Worm (Caenorhabditis elegans) whole organism, L3 larva: ENCODE results near the gene srr-10.

Experiments
- R02D3.7 ChIP-seq: fragments of 150-350 bp; optimal IDR thresholded peaks from 2 replicates; lab custom pipeline; 2014; ENCODE audit warnings: missing biosample characterization, missing genetic modification characterization
- ZK546.5 ChIP-seq: sonication (generic microtip); optimal IDR thresholded peaks from 2 replicates; lab custom pipeline; 2017; ENCODE audit warnings: missing biosample characterization, missing genetic modification characterization
- ceh-16 ChIP-seq: sonication (generic microtip); optimal IDR thresholded peaks from 2 replicates; lab custom pipeline; 2017; ENCODE audit warnings: missing biosample characterization, missing genetic modification characterization
- ceh-28 ChIP-seq: fragments of 150-350 bp; optimal IDR thresholded peaks from 2 replicates; lab custom pipeline; 2014; ENCODE audit warnings: missing biosample characterization, missing genetic modification reagents, missing genetic modification characterization
- hmg-11 ChIP-seq: sonication (generic microtip); optimal IDR thresholded peaks from 2 replicates; lab custom pipeline; 2016; ENCODE audit warnings: missing genetic modification characterization, missing compliant biosample characterization
- lin-15B ChIP-seq: fragments of 150-350 bp; optimal IDR thresholded peaks from 2 replicates; lab custom pipeline; 2014; ENCODE audit warnings: missing biosample characterization, missing genetic modification characterization
- nhr-11 ChIP-seq: fragments of 150-350 bp; optimal IDR thresholded peaks from 2 replicates; lab custom pipeline; 2014; ENCODE audit warnings: missing biosample characterization, missing genetic modification characterization
- nhr-77 ChIP-seq: fragments of 150-350 bp; optimal IDR thresholded peaks from 2 replicates; lab custom pipeline; 2014; ENCODE audit warnings: missing biosample characterization, missing genetic modification characterization
- tbx-2 ChIP-seq: sonication (generic microtip); optimal IDR thresholded peaks from 2 replicates; lab custom pipeline; 2016; ENCODE audit warnings: mild to moderate bottlenecking, missing genetic modification characterization, missing compliant biosample characterization
- unc-39 ChIP-seq: sonication (generic microtip); optimal IDR thresholded peaks from 4 replicates; lab custom pipeline; 2017; ENCODE audit warnings: missing biosample characterization, missing genetic modification characterization
- zag-1 ChIP-seq: fragments of 150-350 bp; optimal IDR thresholded peaks from 2 replicates; lab custom pipeline; 2014; ENCODE audit warnings: missing biosample characterization, missing genetic modification characterization

srr-10 gene

DNA sequence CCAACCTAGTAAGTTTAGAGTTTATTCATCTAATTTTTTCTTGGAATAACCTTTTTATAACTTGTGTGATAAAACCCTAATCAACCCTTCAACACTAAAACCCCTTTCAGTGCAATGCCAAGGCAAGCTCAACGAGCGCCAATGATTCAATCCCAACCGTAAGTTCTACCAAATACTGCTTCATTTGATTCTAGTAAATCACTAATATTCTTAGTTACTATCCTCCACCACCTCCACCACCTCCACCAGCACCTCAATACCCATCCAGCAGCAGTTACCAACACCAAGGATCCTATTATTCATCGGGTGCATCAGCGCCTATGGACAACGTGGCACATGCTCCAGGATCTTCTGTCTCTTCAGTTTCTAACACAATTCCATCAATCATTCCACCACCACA is 50.5 kb downstream of the srr-10 start:
- TF ChIP-seq hmg-11 (tag; lab: Kevin White, UChicago) (no peak), tbx-2 (tag; lab: Kevin White, UChicago) (no peak), zag-1 (no peak), nhr-77 (tag; lab: Kevin White, UChicago) (no peak), unc-39 (tag; lab: Kevin White, UChicago) (no peak), ZK546.5 (tag; lab: Kevin White, UChicago) (no peak), R02D3.7 (tag; lab: Kevin White, UChicago) (no peak), nhr-11 (tag; lab: Kevin White, UChicago) (no peak), lin-15B (no peak), ceh-28 (tag; lab: Kevin White, UChicago) (no peak), ceh-16 (tag; lab: Kevin White, UChicago) (no peak)
- TF ChIP-seq, all 47 proteins: peak for 0
